Worm (Caenorhabditis elegans) whole organism, young adult: ENCODE results near the gene arf-1.

Source experiments
- C17E4.6 ChIP-seq: fragments of 200-800 bp; sonication (Bioruptor generic); IDR thresholded peaks from 2 replicates; pipeline ENCODE4 v1.3.6; 2022; ENCODE audit warnings: missing genetic modification reagents, missing genetic modification characterization, missing compliant biosample characterization
- F22D6.2 ChIP-seq: sonication (generic microtip); optimal IDR thresholded peaks from 2 replicates; lab custom pipeline; 2016; ENCODE audit warnings: mild to moderate bottlenecking, missing genetic modification characterization, missing compliant biosample characterization
- F23B12.7 ChIP-seq: sonication (generic microtip); optimal IDR thresholded peaks from 2 replicates; lab custom pipeline; 2017; ENCODE audit warnings: missing genetic modification characterization, mild to moderate bottlenecking, missing compliant biosample characterization, antibody characterized with exemption, moderate library complexity; ENCODE audit not compliant: insufficient read depth
- F37B4.10 ChIP-seq: fragments of 200-800 bp; sonication (Bioruptor generic); IDR thresholded peaks from 2 replicates; pipeline ENCODE4 v1.3.6; 2022; ENCODE audit warnings: missing genetic modification characterization, missing compliant biosample characterization
- F39B2.1 ChIP-seq: fragments of 200-800 bp; sonication (Bioruptor generic); IDR thresholded peaks from 2 replicates; pipeline ENCODE4 v1.3.6; 2022; ENCODE audit warnings: missing genetic modification reagents, missing genetic modification characterization, missing compliant biosample characterization
- F49E8.2 ChIP-seq: sonication (generic microtip); optimal IDR thresholded peaks from 3 replicates; lab custom pipeline; 2017; ENCODE audit warnings: missing genetic modification characterization, mild to moderate bottlenecking, missing compliant biosample characterization, antibody characterized with exemption, moderate library complexity; ENCODE audit not compliant: insufficient read depth
- K12H6.12 ChIP-seq: fragments of 200-800 bp; sonication (Bioruptor generic); optimal IDR thresholded peaks from 2 replicates; lab custom pipeline; 2018; ENCODE audit warnings: mild to moderate bottlenecking, missing genetic modification characterization, missing compliant biosample characterization
- T07F8.4 ChIP-seq: sonication (generic microtip); optimal IDR thresholded peaks from 2 replicates; lab custom pipeline; 2016; ENCODE audit warnings: mild to moderate bottlenecking, missing genetic modification characterization, moderate library complexity, missing compliant biosample characterization
- T26A5.8 ChIP-seq: sonication (generic microtip); optimal IDR thresholded peaks from 2 replicates; lab custom pipeline; 2016; ENCODE audit warnings: missing genetic modification characterization, missing compliant biosample characterization
- Y53F4B.3 ChIP-seq: fragments of 200-800 bp; sonication (Bioruptor generic); IDR thresholded peaks from 2 replicates; pipeline ENCODE4 v1.3.6; 2022; ENCODE audit warnings: missing genetic modification reagents, missing genetic modification characterization, missing compliant biosample characterization
- Y53G8AR.9 ChIP-seq: fragments of 200-800 bp; sonication (Bioruptor generic); conservative IDR thresholded peaks from 2 replicates; pipeline ENCODE4 v1.3.6; 2022; ENCODE audit warnings: missing genetic modification reagents, missing genetic modification characterization, missing compliant biosample characterization
- Y56A3A.18 ChIP-seq: fragments of 200-800 bp; sonication (Bioruptor generic); IDR thresholded peaks from 2 replicates; pipeline ENCODE4 v1.3.6; 2022; ENCODE audit warnings: missing genetic modification reagents, missing genetic modification characterization, missing compliant biosample characterization
- ZK185.1 ChIP-seq: sonication (generic microtip); optimal IDR thresholded peaks from 2 replicates; lab custom pipeline; 2016; ENCODE audit warnings: mild to moderate bottlenecking, missing genetic modification characterization, missing compliant biosample characterization; ENCODE audit not compliant: poor library complexity, severe bottlenecking
- atf-7 ChIP-seq: sonication (generic microtip); optimal IDR thresholded peaks from 2 replicates; lab custom pipeline; 2017; ENCODE audit warnings: mild to moderate bottlenecking, missing genetic modification characterization, missing compliant biosample characterization
- bed-1 ChIP-seq: fragments of 200-800 bp; sonication (Bioruptor generic); IDR thresholded peaks from 2 replicates; pipeline ENCODE4 v1.3.6; 2022; ENCODE audit warnings: missing genetic modification reagents, missing genetic modification characterization, missing compliant biosample characterization
- bed-2 ChIP-seq: fragments of 200-800 bp; sonication (Bioruptor generic); IDR thresholded peaks from 2 replicates; pipeline ENCODE4 v1.3.6; 2022; ENCODE audit warnings: missing genetic modification reagents, missing genetic modification characterization, missing compliant biosample characterization
- ccch-3 ChIP-seq: fragments of 200-800 bp; sonication (Bioruptor generic); optimal IDR thresholded peaks from 2 replicates; lab custom pipeline; 2018; ENCODE audit warnings: mild to moderate bottlenecking, missing genetic modification characterization, missing compliant biosample characterization
- cebp-1 ChIP-seq, 2 experiments: fragments of 200-800 bp in 1 of 2; sonication (Bioruptor generic) in 1 of 2; sonication (generic microtip) in 1 of 2; IDR thresholded peaks in 1 of 2; optimal IDR thresholded peaks in 1 of 2; 2 replicates each; pipeline versions ENCODE4 v1.3.6 to Lab custom; 2017 to 2022; ENCODE audit warnings: missing compliant biosample characterization in 2 of 2, missing genetic modification characterization in 2 of 2, mild to moderate bottlenecking in 1 of 2, missing genetic modification reagents in 1 of 2, moderate library complexity in 1 of 2
- cebp-2 ChIP-seq: fragments of 200-800 bp; sonication (Bioruptor generic); IDR thresholded peaks from 2 replicates; pipeline ENCODE4 v1.3.6; 2022; ENCODE audit warnings: missing genetic modification characterization, missing compliant biosample characterization
- ceh-79 ChIP-seq: sonication (generic microtip); optimal IDR thresholded peaks from 2 replicates; lab custom pipeline; 2017; ENCODE audit warnings: mild to moderate bottlenecking, missing genetic modification characterization, missing compliant biosample characterization
- chd-7 ChIP-seq: sonication (generic microtip); optimal IDR thresholded peaks from 2 replicates; lab custom pipeline; 2016; ENCODE audit warnings: mild to moderate bottlenecking, missing genetic modification characterization, moderate library complexity, missing compliant biosample characterization
- die-1 ChIP-seq: sonication (generic microtip); optimal IDR thresholded peaks from 2 replicates; lab custom pipeline; 2016; ENCODE audit warnings: missing genotype, mild to moderate bottlenecking, missing genetic modification characterization, missing compliant biosample characterization
- ets-4 ChIP-seq: fragments of 200-800 bp; sonication (Bioruptor generic); optimal IDR thresholded peaks from 2 replicates; lab custom pipeline; 2018; ENCODE audit warnings: mild to moderate bottlenecking, missing genetic modification characterization, missing compliant biosample characterization
- hmg-1.2 ChIP-seq: fragments of 200-800 bp; sonication (Bioruptor generic); IDR thresholded peaks from 2 replicates; pipeline ENCODE4 v1.3.6; 2022; ENCODE audit warnings: missing genetic modification reagents, missing genetic modification characterization, missing compliant biosample characterization
- hmg-20 ChIP-seq: fragments of 200-800 bp; sonication (Bioruptor generic); IDR thresholded peaks from 2 replicates; pipeline ENCODE4 v1.3.6; 2022; ENCODE audit warnings: missing genetic modification reagents, missing genetic modification characterization, missing compliant biosample characterization
- lag-1 ChIP-seq: fragments of 200-800 bp; sonication (Bioruptor generic); IDR thresholded peaks from 2 replicates; pipeline ENCODE4 v1.3.6; 2022; ENCODE audit warnings: missing genetic modification reagents, missing genetic modification characterization, missing compliant biosample characterization
- lin-35 ChIP-seq, 3 experiments: fragments of 150-350 bp in 2 of 3; sonication (generic microtip) in 1 of 3; optimal IDR thresholded peaks; 2 replicates each; lab custom pipeline; 2014 to 2018; ENCODE audit warnings: missing biosample characterization in 3 of 3, missing genetic modification characterization in 3 of 3, missing genetic modification reagents in 3 of 3
- lin-40 ChIP-seq: sonication (generic microtip); optimal IDR thresholded peaks from 2 replicates; lab custom pipeline; 2016; ENCODE audit warnings: missing genetic modification characterization, mild to moderate bottlenecking, missing compliant biosample characterization, missing genotype, missing genetic modification reagents
- lin-54 ChIP-seq: fragments of 200-800 bp; sonication (Bioruptor generic); optimal IDR thresholded peaks from 2 replicates; lab custom pipeline; 2018; ENCODE audit warnings: mild to moderate bottlenecking, missing genetic modification characterization, missing compliant biosample characterization
- madf-3 ChIP-seq: fragments of 200-800 bp; sonication (Bioruptor generic); IDR thresholded peaks from 2 replicates; pipeline ENCODE4 v1.3.6; 2022; ENCODE audit warnings: missing genetic modification reagents, missing genetic modification characterization, missing compliant biosample characterization
- madf-8 ChIP-seq: fragments of 200-800 bp; sonication (Bioruptor generic); conservative IDR thresholded peaks from 2 replicates; pipeline ENCODE4 v1.3.6; 2022; ENCODE audit warnings: missing genetic modification reagents, missing genetic modification characterization, missing compliant biosample characterization
- mcd-1 ChIP-seq: fragments of 200-800 bp; sonication (Bioruptor generic); IDR thresholded peaks from 2 replicates; pipeline ENCODE4 v1.3.6; 2022; ENCODE audit warnings: missing genetic modification reagents, missing genetic modification characterization, missing compliant biosample characterization
- nfya-1 ChIP-seq: sonication (generic microtip); optimal IDR thresholded peaks from 2 replicates; lab custom pipeline; 2017; ENCODE audit warnings: antibody characterized with exemption, missing compliant biosample characterization, missing genetic modification characterization, borderline replicate concordance; ENCODE audit not compliant: insufficient read depth
- nfya-2 ChIP-seq: fragments of 200-800 bp; sonication (Bioruptor generic); IDR thresholded peaks from 2 replicates; pipeline ENCODE4 v1.3.6; 2022; ENCODE audit warnings: missing genetic modification reagents, missing genetic modification characterization, missing compliant biosample characterization
- pha-4 ChIP-seq: fragments of 150-350 bp; sonication (generic microtip); optimal IDR thresholded peaks from 2 replicates; lab custom pipeline; 2014; ENCODE audit warnings: missing biosample characterization, missing genetic modification reagents, missing genetic modification characterization
- repo-1 ChIP-seq: sonication (generic microtip); optimal IDR thresholded peaks from 2 replicates; lab custom pipeline; 2017; ENCODE audit warnings: mild to moderate bottlenecking, missing genetic modification characterization, missing compliant biosample characterization
- snpc-3.4 ChIP-seq: sonication (generic microtip); optimal IDR thresholded peaks from 2 replicates; lab custom pipeline; 2017; ENCODE audit warnings: missing genetic modification characterization, mild to moderate bottlenecking, missing compliant biosample characterization, antibody characterized with exemption, moderate library complexity, missing genotype, missing genetic modification reagents
- snpc-4 ChIP-seq, 5 experiments: fragments of 150-350 bp in 1 of 5; sonication (generic microtip) in 4 of 5; optimal IDR thresholded peaks; 2 replicates each; lab custom pipeline; 2014 to 2018; ENCODE audit warnings: missing genetic modification characterization in 5 of 5, missing biosample characterization in 3 of 5, antibody characterized with exemption in 2 of 5, mild to moderate bottlenecking in 2 of 5, missing compliant biosample characterization in 2 of 5, missing genotype in 2 of 5, moderate library complexity in 2 of 5, missing genetic modification reagents in 1 of 5
- sptf-2 ChIP-seq: fragments of 200-800 bp; sonication (Bioruptor generic); optimal IDR thresholded peaks from 2 replicates; lab custom pipeline; 2018; ENCODE audit warnings: mild to moderate bottlenecking, missing genetic modification characterization, missing compliant biosample characterization
- tbx-9 ChIP-seq: sonication (generic microtip); optimal IDR thresholded peaks from 2 replicates; lab custom pipeline; 2016; ENCODE audit warnings: borderline replicate concordance, missing genetic modification characterization, inconsistent platforms, missing compliant biosample characterization
- ztf-25 ChIP-seq: fragments of 200-800 bp; sonication (Bioruptor generic); IDR thresholded peaks from 2 replicates; pipeline ENCODE4 v1.3.6; 2022; ENCODE audit warnings: missing genetic modification reagents, missing genetic modification characterization, missing compliant biosample characterization
- ztf-28 ChIP-seq: fragments of 200-800 bp; sonication (Bioruptor generic); IDR thresholded peaks from 2 replicates; pipeline ENCODE4 v1.3.6; 2022; ENCODE audit warnings: missing genetic modification reagents, missing genetic modification characterization, missing compliant biosample characterization
- ztf-3 ChIP-seq: fragments of 200-800 bp; sonication (Bioruptor generic); optimal IDR thresholded peaks from 2 replicates; lab custom pipeline; 2018; ENCODE audit warnings: mild to moderate bottlenecking, missing genetic modification characterization, missing compliant biosample characterization

The arf-1 gene

DNA sequence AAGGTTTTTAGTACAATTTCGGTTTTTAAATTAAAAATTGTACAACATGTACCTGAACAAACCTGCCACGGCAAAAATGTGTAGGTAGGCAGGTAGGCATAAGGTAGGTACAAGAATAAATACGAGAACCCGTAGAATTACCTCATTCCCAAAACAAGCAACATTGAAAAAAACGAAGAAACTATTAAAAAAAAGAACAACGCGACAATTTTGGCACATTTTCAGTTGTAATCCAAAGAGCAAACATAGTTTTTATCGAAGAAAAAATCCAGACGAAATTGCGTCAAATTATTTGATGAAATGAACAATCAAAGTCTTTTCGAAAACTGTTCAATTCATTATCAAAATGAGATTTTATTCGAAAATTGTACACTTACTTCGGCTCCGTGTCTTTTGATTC, 26.0 kb downstream of the arf-1 start, which contains the start of gene B0244.16:
B0244.16 (plus strand) TSS at position 301 of the 400 bp plus-strand sequence.
- no peak for TF ChIP-seq F22D6.2 (tag; lab: Kevin White, UChicago)
- no peak for TF ChIP-seq ccch-3
- no peak for TF ChIP-seq bed-1
- TF ChIP-seq ztf-25 (GFP tag; lab: Robert Waterston, UW) = no peak
- TF ChIP-seq ztf-3 (GFP tag; lab: Kevin White, UChicago) = no peak
- no peak for TF ChIP-seq Y53F4B.3 (GFP tag; lab: Robert Waterston, UW)
- no peak for TF ChIP-seq lin-35 (GFP tag; optimal IDR thresholded peaks at IDR 0.05; lab: Kevin White, UChicago)
- no peak for TF ChIP-seq die-1 (tag; lab: Kevin White, UChicago)
- TF ChIP-seq ztf-28 = no peak
- no peak for TF ChIP-seq ceh-79 (tag; lab: Kevin White, UChicago)

- TF ChIP-seq F23B12.7 (tag; lab: Kevin White, UChicago) = no peak
- no peak for TF ChIP-seq atf-7 (tag; lab: Kevin White, UChicago)
- no peak for TF ChIP-seq snpc-3.4
- no peak for TF ChIP-seq lin-54 (GFP tag; lab: Kevin White, UChicago)
- TF ChIP-seq cebp-1 (GFP tag; IDR thresholded peaks at IDR 0.05; lab: Robert Waterston, UW) = no peak
- no peak for TF ChIP-seq cebp-1 (tag; optimal IDR thresholded peaks at IDR 0.05; lab: Kevin White, UChicago)
- TF ChIP-seq chd-7 (tag; lab: Kevin White, UChicago) = no peak
- no peak for TF ChIP-seq pha-4
These were observed 28.4 kb downstream of the arf-1 start, which contains the start of gene B0244.15 for ce11 chrIII:5743084-5743483. Gene B0244.15, plus strand, starts transcription at chrIII:5743384.

DNA sequence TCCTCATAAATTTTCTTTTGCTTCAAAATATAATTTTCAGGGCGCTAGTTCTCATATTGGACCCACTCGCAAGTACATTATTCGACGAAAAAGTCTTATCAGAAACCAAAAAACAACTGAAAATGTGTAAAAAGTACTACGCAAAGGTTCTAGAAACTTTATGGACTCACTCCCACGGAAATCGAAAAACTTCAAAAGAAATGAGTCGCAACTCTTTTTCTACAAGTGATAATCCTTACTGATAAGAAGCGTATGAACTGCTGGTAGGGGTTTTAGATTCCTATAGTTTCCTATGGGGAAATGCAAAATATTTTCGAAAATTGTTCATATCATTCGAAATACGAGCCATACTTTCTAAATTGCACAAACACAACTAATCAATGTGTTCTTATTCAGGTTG, 29.9 kb downstream of the arf-1 start, which contains the start of gene B0244.5:
B0244.5 (plus strand) TSS at position 301 of the 400 bp plus-strand sequence.
- TF ChIP-seq ceh-79 (tag; lab: Kevin White, UChicago) (no peak), Y53G8AR.9 (no peak), nfya-1 (tag; lab: Kevin White, UChicago) (no peak), lag-1 (no peak), die-1 (tag; lab: Kevin White, UChicago) (no peak), madf-3 (no peak), F49E8.2 (no peak), K12H6.12 (tag; lab: Kevin White, UChicago) (no peak), ZK185.1 (tag; lab: Kevin White, UChicago) (no peak), hmg-1.2 (GFP tag; lab: Robert Waterston, UW) (no peak), sptf-2 (GFP tag; lab: Kevin White, UChicago) (no peak), repo-1 (no peak), T26A5.8 (tag; lab: Kevin White, UChicago) (no peak), snpc-4 (GFP tag; optimal IDR thresholded peaks at IDR 0.05; lab: Kevin White, UChicago) (no peak), snpc-4 (tag; optimal IDR thresholded peaks at IDR 0.05; lab: Kevin White, UChicago) (no peak), tbx-9 (tag; lab: Kevin White, UChicago) (no peak), Y56A3A.18 (GFP tag; lab: Robert Waterston, UW) (no peak)
- TF ChIP-seq, all 124 proteins: peak for 0

DNA sequence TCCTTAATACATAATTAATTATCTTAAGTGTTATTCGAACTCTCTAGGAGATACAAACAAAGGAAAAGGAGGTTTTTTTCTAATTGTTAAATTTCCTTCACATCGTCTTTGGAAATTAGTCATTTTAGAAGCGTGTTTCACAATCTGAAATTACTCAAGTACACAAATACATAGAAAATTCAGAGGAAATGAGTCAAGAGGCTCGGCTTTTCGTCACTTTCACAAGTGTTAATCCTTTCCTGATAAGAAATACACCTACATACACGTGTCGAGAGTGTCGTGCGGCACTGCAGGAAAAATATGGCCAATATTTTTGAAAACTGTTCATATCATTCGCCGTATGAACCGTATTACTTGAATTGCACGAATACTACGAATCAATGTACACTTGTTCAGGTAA, 32.5 kb downstream of the arf-1 start, which contains the start of gene B0244.4:
B0244.4 (plus strand) TSS at position 301 of the 400 bp plus-strand sequence.
- no peak for TF ChIP-seq die-1 (tag; lab: Kevin White, UChicago)
- TF ChIP-seq mcd-1 = no peak
- TF ChIP-seq T07F8.4 = no peak
- no peak for TF ChIP-seq madf-8 (GFP tag; lab: Robert Waterston, UW)
- no peak for TF ChIP-seq lin-40
- no peak for TF ChIP-seq ets-4
- no peak for TF ChIP-seq bed-2 (GFP tag; lab: Robert Waterston, UW)
- TF ChIP-seq nfya-2 (GFP tag; lab: Robert Waterston, UW) = no peak
- no peak for TF ChIP-seq hmg-20 (GFP tag; lab: Robert Waterston, UW)
- TF ChIP-seq F37B4.10 (GFP tag; lab: Robert Waterston, UW) = no peak
- TF ChIP-seq snpc-4 (GFP tag; optimal IDR thresholded peaks at IDR 0.05; lab: Kevin White, UChicago) = no peak
- TF ChIP-seq snpc-4 (tag; optimal IDR thresholded peaks at IDR 0.05; lab: Kevin White, UChicago) = no peak
- no peak for TF ChIP-seq cebp-2 (GFP tag; lab: Robert Waterston, UW)
- no peak for TF ChIP-seq C17E4.6 (GFP tag; lab: Robert Waterston, UW)
- TF ChIP-seq F39B2.1 = no peak
